Worm (Caenorhabditis elegans) whole organism, midembryonic: ENCODE results near the gene rom-2.

Source experiments
- flt-1 ChIP-seq: fragments of 200-800 bp; sonication (Bioruptor generic); IDR thresholded peaks from 2 replicates; pipeline ENCODE4 v1.3.6; 2022; ENCODE audit warnings: missing genetic modification characterization, missing compliant biosample characterization
- ztf-23 ChIP-seq: fragments of 200-800 bp; sonication (Bioruptor generic); IDR thresholded peaks from 2 replicates; pipeline ENCODE4 v1.3.6; 2022; ENCODE audit warnings: missing genetic modification reagents, missing genetic modification characterization, missing compliant biosample characterization

ce11 chrIII:9583224-9583623 is 12.2 kb downstream of the rom-2 start:
- no peak for TF ChIP-seq flt-1
- no peak for TF ChIP-seq ztf-23 (GFP tag; lab: Robert Waterston, UW)
